Fruit fly (Drosophila melanogaster): ENCODE data around the gene Pect.

Gene Pect

DNA sequence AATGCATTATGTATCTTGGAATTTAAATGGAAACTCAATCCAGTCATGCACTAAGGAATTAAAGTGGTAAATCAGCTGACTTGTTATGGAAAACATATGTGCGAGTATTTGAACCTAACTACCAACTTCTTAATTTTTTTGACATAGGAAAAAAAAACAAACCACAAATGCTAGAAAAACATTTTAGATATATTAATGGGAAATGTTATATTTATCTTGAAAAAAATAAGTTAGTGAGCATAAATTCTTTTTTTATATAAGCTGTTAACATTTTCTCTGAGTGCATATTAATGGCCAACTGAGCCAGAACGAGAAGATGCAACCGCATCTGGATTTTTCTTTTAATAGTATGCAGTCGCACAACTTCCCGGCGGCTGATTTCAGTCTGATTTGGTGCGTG lies 47.6 kb downstream of the Pect start:
- TF ChIP-seq sens-2 (GFP tag; IDR thresholded peaks at IDR 0.05) (no peak), CG17568 (GFP tag; optimal IDR thresholded peaks at IDR 0.05) (no peak), Rx (GFP tag; IDR thresholded peaks at IDR 0.05) (no peak), CG6765 (GFP tag; optimal IDR thresholded peaks at IDR 0.05) (no peak)

DNA sequence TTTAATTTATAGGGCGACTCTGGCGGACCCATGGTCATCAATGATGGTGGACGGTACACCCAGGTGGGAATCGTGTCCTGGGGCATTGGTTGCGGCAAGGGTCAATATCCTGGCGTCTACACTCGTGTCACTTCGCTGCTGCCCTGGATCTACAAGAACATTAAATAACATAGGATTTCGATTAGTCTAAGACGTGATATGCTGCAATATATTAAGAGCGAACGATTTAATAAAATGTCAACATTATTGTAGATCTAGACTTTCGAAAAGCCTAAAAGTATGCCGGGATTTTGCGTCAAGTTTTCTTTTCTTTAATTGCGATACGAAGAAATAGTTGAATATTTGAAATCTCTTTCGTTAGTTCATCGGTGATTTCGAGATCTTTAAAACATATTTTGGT lies 53.6 kb downstream of the Pect start, which contains the start of gene Naa20B:
TSS of gene Naa20B (plus strand) at position 301 of the 400 bp plus-strand sequence.
- TF ChIP-seq CG2678 (tag; optimal IDR thresholded peaks at IDR 0.05) = no peak

- TF ChIP-seq eve (GFP tag; optimal IDR thresholded peaks at IDR 0.05) (peak in 1 of 2 experiments; percentile 40), CG4282 (GFP tag; optimal IDR thresholded peaks at IDR 0.05) (no peak), unpg (GFP tag; optimal IDR thresholded peaks at IDR 0.05) (peak; percentile 62), dati (GFP tag; IDR thresholded peaks at IDR 0.05) (no peak), Hr3 (GFP tag; optimal IDR thresholded peaks at IDR 0.05) (no peak), NfI (GFP tag; optimal IDR thresholded peaks at IDR 0.05) (no peak), tup (GFP tag; optimal IDR thresholded peaks at IDR 0.05) (no peak), NC2α (GFP tag; optimal IDR thresholded peaks at IDR 0.05) (no peak), peb (GFP tag; IDR thresholded peaks at IDR 0.05) (no peak), Rfx (GFP tag; IDR thresholded peaks at IDR 0.05) (peak; percentile 47), fd3F (GFP tag; optimal IDR thresholded peaks at IDR 0.05) (no peak), grau (tag; optimal IDR thresholded peaks at IDR 0.05) (no peak), insv (GFP tag; optimal IDR thresholded peaks at IDR 0.05) (no peak), danr (GFP tag; IDR thresholded peaks at IDR 0.05) (no peak), Hmr (GFP tag; optimal IDR thresholded peaks at IDR 0.05) (peak; percentile 8), HLHmδ (GFP tag; optimal IDR thresholded peaks at IDR 0.05) (no peak), dpn (GFP tag; optimal IDR thresholded peaks at IDR 0.05) (peak in 1 of 2 experiments; percentile 12), nom (GFP tag; optimal IDR thresholded peaks at IDR 0.05) (no peak), trh (GFP tag; optimal IDR thresholded peaks at IDR 0.05) (no peak), CG10267 (tag; optimal IDR thresholded peaks at IDR 0.05) (no peak), CG11504 (tag; optimal IDR thresholded peaks at IDR 0.05) (peak; percentile 48), E2f1 (GFP tag; IDR thresholded peaks at IDR 0.05) (no peak), fru (optimal IDR thresholded peaks at IDR 0.05) (no peak), Bteb2 (GFP tag; optimal IDR thresholded peaks at IDR 0.05) (no peak), CG12769 (tag; optimal IDR thresholded peaks at IDR 0.05) (peak; percentile 15), klu (GFP tag; IDR thresholded peaks at IDR 0.05) (no peak), HHEX (GFP tag; optimal IDR thresholded peaks at IDR 0.05) (peak; percentile 30), NC2β (GFP tag; optimal IDR thresholded peaks at IDR 0.05) (no peak), CG12236 (GFP tag; optimal IDR thresholded peaks at IDR 0.05) (no peak), CG2120 (GFP tag; optimal IDR thresholded peaks at IDR 0.05) (peak; percentile 2), Nf-YA (GFP tag; IDR thresholded peaks at IDR 0.05) (no peak), CG7963 (GFP tag; IDR thresholded peaks at IDR 0.05; ENCODE audit: partially characterized antibody) (no peak), CG10274 (GFP tag; optimal IDR thresholded peaks at IDR 0.05) (no peak), Sry-δ (GFP tag; optimal IDR thresholded peaks at IDR 0.05) (no peak), pnt (GFP tag; optimal IDR thresholded peaks at IDR 0.05) (no peak), Oaz (GFP tag; IDR thresholded peaks at IDR 0.05) (no peak), tna (GFP tag; IDR thresholded peaks at IDR 0.05; ENCODE audit: partially characterized antibody) (no peak), Ssrp (tag; optimal IDR thresholded peaks at IDR 0.05) (no peak), CG14050 (GFP tag; IDR thresholded peaks at IDR 0.05) (0 out of 3 replicates have a peak, but pooled peaks have one; percentile 19), CG3163 (GFP tag; optimal IDR thresholded peaks at IDR 0.05) (no peak), CG18764 (GFP tag; optimal IDR thresholded peaks at IDR 0.05) (no peak), Dp (GFP tag; optimal IDR thresholded peaks at IDR 0.05) (no peak), HmgZ (tag; optimal IDR thresholded peaks at IDR 0.05) (no peak), mirr (GFP tag; optimal IDR thresholded peaks at IDR 0.05) (no peak)
These were observed 55.1 kb downstream of the Pect start for dm6 chr2L:13258702-13259101.

Measured in whole organism, embryonic.